Fruit fly (Drosophila melanogaster) whole organism, wandering third instar larva: ENCODE results near the gene VhaM9.7-c.

Source experiments
- Abd-B ChIP-seq: fragments of >200 bp; optimal IDR thresholded peaks from 2 replicates; lab custom pipeline; 2017; ENCODE audit warnings: missing biosample characterization, missing genetic modification characterization
- CG32264 ChIP-seq: fragments of 200-800 bp; sonication (Bioruptor generic); optimal IDR thresholded peaks from 2 replicates; lab custom pipeline; 2016; ENCODE audit warnings: missing biosample characterization, missing genetic modification characterization
- CG9705 ChIP-seq: fragments of 200-800 bp; sonication (Bioruptor generic); optimal IDR thresholded peaks from 2 replicates; lab custom pipeline; 2018; ENCODE audit warnings: missing biosample characterization, mild to moderate bottlenecking, missing genetic modification characterization
- GATAd ChIP-seq: sonication (Bioruptor generic); optimal IDR thresholded peaks from 2 replicates; lab custom pipeline; 2016; ENCODE audit warnings: missing biosample characterization, missing genetic modification characterization
- Hr83 ChIP-seq: fragments of 200-300 bp; sonication (Bioruptor generic); optimal IDR thresholded peaks from 2 replicates; lab custom pipeline; 2016; ENCODE audit warnings: missing biosample characterization, mild to moderate bottlenecking, missing genetic modification characterization, moderate library complexity; ENCODE audit not compliant: poor library complexity, severe bottlenecking
- Jra ChIP-seq: sonication (Bioruptor generic); optimal IDR thresholded peaks from 2 replicates; lab custom pipeline; 2016; ENCODE audit warnings: missing biosample characterization, missing genetic modification characterization
- Mio ChIP-seq: sonication (Bioruptor generic); optimal IDR thresholded peaks from 2 replicates; lab custom pipeline; 2016; ENCODE audit warnings: missing biosample characterization, missing genetic modification characterization
- OdsH ChIP-seq: fragments of 200-800 bp; sonication (Bioruptor generic); optimal IDR thresholded peaks from 2 replicates; lab custom pipeline; 2016; ENCODE audit warnings: missing biosample characterization, mild to moderate bottlenecking, missing genetic modification characterization
- dsf ChIP-seq: sonication (Bioruptor generic); optimal IDR thresholded peaks from 2 replicates; lab custom pipeline; 2016; ENCODE audit warnings: missing biosample characterization, missing genetic modification characterization, borderline replicate concordance
- fru ChIP-seq: fragments of 200-800 bp; sonication (Bioruptor generic); optimal IDR thresholded peaks from 3 replicates; lab custom pipeline; 2016; ENCODE audit warnings: missing biosample characterization, mild to moderate bottlenecking, missing genetic modification characterization
- jim ChIP-seq: fragments of 175-275, 200-325 bp; sonication (Bioruptor generic); optimal IDR thresholded peaks from 2 replicates; lab custom pipeline; 2016; ENCODE audit warnings: missing biosample characterization, mild to moderate bottlenecking, missing genetic modification characterization
- rgr ChIP-seq: fragments of 200-800 bp; sonication (Bioruptor generic); optimal IDR thresholded peaks from 3 replicates; lab custom pipeline; 2016; ENCODE audit warnings: missing biosample characterization, mild to moderate bottlenecking, missing genetic modification characterization
- tai ChIP-seq: sonication (Bioruptor generic); optimal IDR thresholded peaks from 2 replicates; lab custom pipeline; 2016; ENCODE audit warnings: missing biosample characterization, missing genetic modification characterization
- usp ChIP-seq: fragments of >200 bp; optimal IDR thresholded peaks from 2 replicates; lab custom pipeline; 2017; ENCODE audit warnings: missing biosample characterization, missing genetic modification characterization

DNA sequence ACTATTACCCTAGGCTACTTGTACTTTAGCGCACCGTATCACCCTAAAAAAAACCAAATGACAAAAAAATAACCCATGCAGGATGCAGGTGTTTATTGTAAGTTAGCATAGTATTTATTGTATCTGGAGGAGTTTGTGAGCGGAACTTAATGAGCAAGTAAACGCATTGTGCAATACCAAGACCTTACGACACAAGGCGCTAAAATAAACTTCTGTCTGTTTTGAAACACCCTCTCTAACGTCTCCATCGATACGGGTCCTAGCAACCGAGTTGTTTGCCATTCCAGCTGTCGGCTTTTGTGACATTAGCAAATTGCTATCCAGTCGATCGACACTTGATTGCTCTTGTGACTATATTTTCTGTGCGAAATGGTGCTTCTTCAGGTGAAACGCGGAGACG is 13.1 kb downstream of the VhaM9.7-c start, which contains the start of gene CG18675:
- no peak for TF ChIP-seq fru
- TF ChIP-seq OdsH (GFP tag; lab: Kevin White, UChicago) = no peak
- no peak for TF ChIP-seq CG32264
- no peak for TF ChIP-seq usp
- no peak for TF ChIP-seq Jra (GFP tag; lab: Kevin White, UChicago)
- TF ChIP-seq Mio (GFP tag; lab: Kevin White, UChicago) = no peak
- TF ChIP-seq GATAd (GFP tag; lab: Kevin White, UChicago) = no peak
- no peak for TF ChIP-seq Abd-B (GFP tag; lab: Kevin White, UChicago)
- TF ChIP-seq Hr83 (GFP tag; lab: Kevin White, UChicago) = no peak
- no peak for TF ChIP-seq jim
- no peak for TF ChIP-seq dsf
- no peak for TF ChIP-seq rgr (GFP tag; lab: Kevin White, UChicago)
- TF ChIP-seq tai (GFP tag; lab: Kevin White, UChicago) = no peak
- no peak for TF ChIP-seq CG9705 (GFP tag; lab: Kevin White, UChicago)
